Worm (Caenorhabditis elegans): Measurements from ENCODE around the gene wht-1.
A peak's percentile ranks its signal among the peaks of the same experiment; 100 is the strongest.

The wht-1 gene

DNA sequence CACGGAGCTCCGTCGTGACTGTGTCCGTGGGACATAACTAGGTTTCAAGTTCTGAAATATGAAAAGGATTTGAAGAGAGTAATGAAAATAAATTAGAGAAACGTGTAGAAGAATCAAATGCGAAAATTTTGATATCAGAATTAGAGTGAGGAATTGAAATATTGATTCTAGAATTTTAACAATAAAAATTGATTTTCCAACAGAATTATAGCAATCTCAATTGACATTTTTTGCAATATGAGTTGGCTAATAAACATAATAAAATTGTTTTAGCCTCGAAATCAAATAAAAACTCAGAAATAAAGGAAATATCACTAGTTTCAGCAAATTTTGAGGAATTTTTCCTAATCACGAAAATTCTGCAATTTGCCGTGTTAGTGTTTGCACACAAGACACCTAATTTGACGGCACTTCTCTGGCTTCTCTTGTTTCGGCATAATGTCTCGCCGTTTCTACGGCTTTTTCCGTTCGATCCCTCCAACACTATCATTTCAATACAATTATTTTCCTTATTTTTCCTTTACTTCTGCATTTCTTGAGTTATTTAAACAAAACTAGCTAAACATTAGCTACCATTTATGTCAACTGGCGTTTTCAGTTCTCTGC lies 28.8 kb upstream of the wht-1 start, which contains the start of gene nmt-1:
nmt-1 (minus strand) TSS at position 51 of the 606 bp plus-strand sequence.
- TF ChIP-seq tra-1 (GFP tag; IDR thresholded peaks at IDR 0.05) (no peak), F26F4.8 (GFP tag; conservative IDR thresholded peaks at IDR 0.05) (no peak), tag-97 (GFP tag; IDR thresholded peaks at IDR 0.05) (no peak), aha-1 (tag) (peak; percentile 86), dpl-1 (GFP tag; optimal IDR thresholded peaks at IDR 0.05) (peak; percentile 52), ztf-11 (tag; optimal IDR thresholded peaks at IDR 0.05) (no peak), F44E2.7 (GFP tag; IDR thresholded peaks at IDR 0.05) (no peak), nhr-48 (tag; optimal IDR thresholded peaks at IDR 0.05) (no peak), T26A8.4 (GFP tag; IDR thresholded peaks at IDR 0.05) (0 out of 2 replicates have a peak, but pooled peaks have one; percentile 20), gei-8 (GFP tag; optimal IDR thresholded peaks at IDR 0.05) (no peak), fkh-10 (GFP tag; optimal IDR thresholded peaks at IDR 0.05) (no peak), dmd-6 (GFP tag; IDR thresholded peaks at IDR 0.05) (no peak), ceh-62 (tag; optimal IDR thresholded peaks at IDR 0.05) (no peak), Y105C5A.15 (GFP tag; IDR thresholded peaks at IDR 0.05) (no peak), mes-2 (tag; optimal IDR thresholded peaks at IDR 0.05; ENCODE audit: poor library complexity, severe bottlenecking) (peak; percentile 51), ceh-20 (GFP tag; IDR thresholded peaks at IDR 0.05) (no peak), daf-16 (GFP tag; optimal IDR thresholded peaks at IDR 0.05) (no peak), daf-16 (tag; optimal IDR thresholded peaks at IDR 0.05) (no peak), aly-2 (tag; optimal IDR thresholded peaks at IDR 0.05) (no peak), hmg-1.1 (GFP tag; IDR thresholded peaks at IDR 0.05) (peak; percentile 55), nhr-237 (tag; optimal IDR thresholded peaks at IDR 0.05) (no peak), ctbp-1 (GFP tag; IDR thresholded peaks at IDR 0.05) (no peak)

DNA sequence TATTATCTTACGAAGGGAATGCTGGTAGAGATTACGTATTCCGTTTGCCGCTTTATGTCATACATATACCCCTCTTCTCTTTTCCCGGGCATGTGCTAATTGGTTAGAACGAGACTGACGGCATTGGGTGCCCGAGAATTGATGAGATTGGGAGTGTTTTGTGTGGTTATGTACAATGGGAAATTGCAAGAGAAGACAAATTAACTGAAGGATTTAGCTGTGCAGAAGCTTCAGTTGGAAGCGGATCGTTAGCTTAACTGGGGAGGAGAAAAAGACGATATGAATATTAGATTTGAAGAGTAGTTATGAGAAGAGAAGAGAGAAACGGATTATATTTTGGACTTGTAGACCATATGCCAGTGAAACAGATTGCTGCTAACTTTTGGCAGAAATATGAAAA lies 22.6 kb upstream of the wht-1 start:
- TF ChIP-seq R02D3.7 (tag; optimal IDR thresholded peaks at IDR 0.05) (no peak), tag-97 (GFP tag; IDR thresholded peaks at IDR 0.05) (no peak), gei-8 (GFP tag; optimal IDR thresholded peaks at IDR 0.05) (no peak), ceh-62 (tag; optimal IDR thresholded peaks at IDR 0.05) (no peak), daf-12 (tag; optimal IDR thresholded peaks at IDR 0.05) (no peak), mdl-1 (tag; optimal IDR thresholded peaks at IDR 0.05) (no peak), lin-39 (tag; optimal IDR thresholded peaks at IDR 0.05) (no peak), dpl-1 (GFP tag; optimal IDR thresholded peaks at IDR 0.05) (no peak), T26A8.4 (GFP tag; IDR thresholded peaks at IDR 0.05) (no peak), ceh-32 (tag; optimal IDR thresholded peaks at IDR 0.05; ENCODE audit: poor library complexity) (no peak), T20F7.1 (GFP tag; optimal IDR thresholded peaks at IDR 0.05) (no peak), nhr-111 (GFP tag; optimal IDR thresholded peaks at IDR 0.05) (no peak), nhr-237 (tag; optimal IDR thresholded peaks at IDR 0.05) (no peak), dmd-9 (GFP tag; IDR thresholded peaks at IDR 0.05) (no peak), F44E2.7 (GFP tag; IDR thresholded peaks at IDR 0.05) (no peak), fos-1 (tag; optimal IDR thresholded peaks at IDR 0.05) (no peak), nhr-25 (tag; optimal IDR thresholded peaks at IDR 0.05; ENCODE audit: borderline replicate concordance, insufficient read depth) (no peak)

DNA sequence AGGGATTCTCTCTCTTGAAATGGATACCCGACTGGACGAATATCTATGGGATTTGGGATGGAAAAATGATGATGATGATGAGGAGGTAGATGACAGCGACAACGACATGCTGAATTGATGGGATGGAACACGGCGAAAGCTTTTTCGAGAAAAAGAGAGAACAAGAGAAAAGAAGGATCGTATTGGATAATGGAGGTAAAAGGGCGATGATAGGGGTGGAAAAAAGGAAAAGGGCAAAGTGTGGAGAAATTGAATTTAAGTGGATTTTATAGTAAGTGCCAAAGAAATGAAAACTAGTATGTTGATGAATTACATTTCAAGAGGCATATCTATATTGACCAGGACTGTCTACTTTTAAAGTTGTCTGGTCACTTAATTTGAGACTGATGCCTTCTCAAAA lies 18.3 kb upstream of the wht-1 start:
- TF ChIP-seq nhr-77 (tag; optimal IDR thresholded peaks at IDR 0.05) = no peak
- peak in 1 of 2 experiments; percentile 83 for TF ChIP-seq unc-62 (GFP tag; optimal IDR thresholded peaks at IDR 0.05 in 1 of 2)
- TF ChIP-seq unc-62 (tag; optimal IDR thresholded peaks at IDR 0.05) = no peak

DNA sequence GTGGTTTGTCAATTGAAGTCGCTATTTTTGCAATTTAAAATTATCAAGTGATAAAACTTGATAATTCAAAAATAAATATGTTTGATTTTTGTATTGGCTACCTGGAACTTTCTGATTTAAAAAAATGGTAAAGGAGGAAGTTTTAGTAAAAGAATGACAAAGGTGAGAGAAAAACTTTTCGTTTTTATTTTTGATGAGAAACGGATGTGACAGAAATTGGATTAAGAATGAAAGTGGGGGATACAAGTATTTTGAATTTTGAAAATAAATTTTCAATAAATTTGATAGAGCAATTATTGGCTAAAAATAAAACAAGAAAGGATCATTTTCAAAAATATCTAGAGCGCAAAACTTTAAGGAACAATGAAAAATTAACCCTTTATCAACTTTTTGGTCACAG lies 15.2 kb upstream of the wht-1 start, which contains the start of gene C05D10.4:
C05D10.4 (minus strand) TSS at position 101 of the 400 bp plus-strand sequence.
- TF ChIP-seq tag-97 (GFP tag; IDR thresholded peaks at IDR 0.05) (no peak), Y75B8A.6 (GFP tag; IDR thresholded peaks at IDR 0.05) (no peak), snpc-1.2 (GFP tag; IDR thresholded peaks at IDR 0.05) (no peak), egl-43 (GFP tag; IDR thresholded peaks at IDR 0.05) (no peak)
